Worm (Caenorhabditis elegans) whole organism, mixed stage, embryonic: ENCODE data around the gene F49C5.5.

ENCODE experiments used
- M03D4.4 ChIP-seq: sonication (generic microtip); optimal IDR thresholded peaks from 2 replicates; lab custom pipeline; 2017; ENCODE audit warnings: mild to moderate bottlenecking, missing genetic modification characterization, missing compliant biosample characterization
- bed-3 ChIP-seq: fragments of 200-800 bp; sonication (Bioruptor generic); optimal IDR thresholded peaks from 3 replicates; lab custom pipeline; 2018; ENCODE audit warnings: mild to moderate bottlenecking, missing genetic modification characterization, moderate library complexity, missing compliant biosample characterization
- blmp-1 ChIP-seq: fragments of 150-350 bp; optimal IDR thresholded peaks from 2 replicates; lab custom pipeline; 2014; ENCODE audit warnings: missing biosample characterization, missing genetic modification characterization
- ceh-39 ChIP-seq: fragments of 150-350 bp; optimal IDR thresholded peaks from 2 replicates; lab custom pipeline; 2014; ENCODE audit warnings: missing biosample characterization, missing genetic modification characterization
- ceh-43 ChIP-seq: fragments of 200-800 bp; sonication (Bioruptor generic); optimal IDR thresholded peaks from 2 replicates; lab custom pipeline; 2018; ENCODE audit warnings: mild to moderate bottlenecking, missing genetic modification characterization, moderate library complexity, missing compliant biosample characterization
- ceh-83 ChIP-seq: fragments of 200-800 bp; sonication (Bioruptor generic); optimal IDR thresholded peaks from 2 replicates; lab custom pipeline; 2018; ENCODE audit warnings: mild to moderate bottlenecking, missing genetic modification characterization, missing compliant biosample characterization
- ces-1 ChIP-seq: fragments of 150-350 bp; optimal IDR thresholded peaks from 2 replicates; lab custom pipeline; 2014; ENCODE audit warnings: missing biosample characterization, missing genetic modification reagents, missing genetic modification characterization
- cnd-1 ChIP-seq: fragments of 200-800 bp; sonication (Bioruptor generic); optimal IDR thresholded peaks from 2 replicates; lab custom pipeline; 2018; ENCODE audit warnings: mild to moderate bottlenecking, missing genetic modification characterization, missing compliant biosample characterization
- elt-1 ChIP-seq: sonication (generic microtip); optimal IDR thresholded peaks from 2 replicates; lab custom pipeline; 2017; ENCODE audit warnings: missing genetic modification characterization, mild to moderate bottlenecking, missing compliant biosample characterization, antibody characterized with exemption, moderate library complexity, borderline replicate concordance; ENCODE audit not compliant: insufficient read depth
- elt-3 ChIP-seq: fragments of 150-350 bp; optimal IDR thresholded peaks from 2 replicates; lab custom pipeline; 2014; ENCODE audit warnings: missing biosample characterization, missing genetic modification characterization
- flh-1 ChIP-seq: fragments of 200-800 bp; sonication (Bioruptor generic); optimal IDR thresholded peaks from 2 replicates; lab custom pipeline; 2018; ENCODE audit warnings: mild to moderate bottlenecking, missing genetic modification characterization, moderate library complexity, missing compliant biosample characterization
- ham-2 ChIP-seq: fragments of 200-800 bp; sonication (Bioruptor generic); optimal IDR thresholded peaks from 2 replicates; lab custom pipeline; 2018; ENCODE audit warnings: mild to moderate bottlenecking, missing genetic modification characterization, missing compliant biosample characterization
- hlh-1 ChIP-seq: fragments of 150-350 bp; optimal IDR thresholded peaks from 2 replicates; lab custom pipeline; 2014; ENCODE audit warnings: missing biosample characterization, missing genetic modification reagents, missing genetic modification characterization
- lin-13 ChIP-seq: fragments of 150-350 bp; optimal IDR thresholded peaks from 2 replicates; lab custom pipeline; 2014; ENCODE audit warnings: missing biosample characterization, missing genetic modification characterization
- lin-32 ChIP-seq: fragments of 200-800 bp; sonication (Bioruptor generic); optimal IDR thresholded peaks from 2 replicates; lab custom pipeline; 2018; ENCODE audit warnings: mild to moderate bottlenecking, missing genetic modification characterization, missing compliant biosample characterization
- lsy-2 ChIP-seq: fragments of 150-350 bp; optimal IDR thresholded peaks from 2 replicates; lab custom pipeline; 2014; ENCODE audit warnings: missing biosample characterization, missing genetic modification characterization
- mab-5 ChIP-seq: fragments of 150-350 bp; optimal IDR thresholded peaks from 2 replicates; lab custom pipeline; 2014; ENCODE audit warnings: missing biosample characterization, missing genetic modification characterization
- mep-1 ChIP-seq: fragments of 150-350 bp; optimal IDR thresholded peaks from 2 replicates; lab custom pipeline; 2017; ENCODE audit warnings: missing biosample characterization, missing genetic modification reagents, missing genetic modification characterization, inconsistent platforms
- mls-2 ChIP-seq: sonication (generic microtip); optimal IDR thresholded peaks from 2 replicates; lab custom pipeline; 2016; ENCODE audit warnings: mild to moderate bottlenecking, missing genetic modification characterization, moderate library complexity, missing compliant biosample characterization
- nhr-12 ChIP-seq: fragments of 150-350 bp; optimal IDR thresholded peaks from 2 replicates; lab custom pipeline; 2014; ENCODE audit warnings: missing biosample characterization, missing genetic modification characterization
- nhr-2 ChIP-seq: fragments of 150-350 bp; optimal IDR thresholded peaks from 2 replicates; lab custom pipeline; 2014; ENCODE audit warnings: missing biosample characterization, missing genetic modification characterization
- nhr-237 ChIP-seq: fragments of 150-350 bp; optimal IDR thresholded peaks from 2 replicates; lab custom pipeline; 2014; ENCODE audit warnings: missing biosample characterization, missing genetic modification characterization
- nhr-28 ChIP-seq: fragments of 150-350 bp; optimal IDR thresholded peaks from 2 replicates; lab custom pipeline; 2014; ENCODE audit warnings: missing biosample characterization, missing genetic modification characterization
- pha-4 ChIP-seq: fragments of 150-350 bp; optimal IDR thresholded peaks from 2 replicates; lab custom pipeline; 2018; ENCODE audit warnings: missing biosample characterization, missing genetic modification reagents, missing genetic modification characterization
- sem-2 ChIP-seq: fragments of 200-800 bp; sonication (Bioruptor generic); optimal IDR thresholded peaks from 2 replicates; lab custom pipeline; 2018; ENCODE audit warnings: mild to moderate bottlenecking, missing genetic modification characterization, missing compliant biosample characterization
- snpc-4 ChIP-seq: fragments of 150-350 bp; optimal IDR thresholded peaks from 2 replicates; lab custom pipeline; 2014; ENCODE audit warnings: missing biosample characterization, missing genetic modification characterization
- sptf-1 ChIP-seq: sonication (generic microtip); optimal IDR thresholded peaks from 2 replicates; lab custom pipeline; 2017; ENCODE audit warnings: mild to moderate bottlenecking, missing genetic modification characterization, moderate library complexity, missing compliant biosample characterization
- tbx-8 ChIP-seq: fragments of 200-800 bp; sonication (Bioruptor generic); optimal IDR thresholded peaks from 2 replicates; lab custom pipeline; 2018; ENCODE audit warnings: mild to moderate bottlenecking, missing genetic modification characterization, moderate library complexity, missing compliant biosample characterization
- unc-120 ChIP-seq: sonication (generic microtip); optimal IDR thresholded peaks from 2 replicates; lab custom pipeline; 2017; ENCODE audit warnings: missing genetic modification characterization, missing compliant biosample characterization; ENCODE audit not compliant: poor library complexity, severe bottlenecking
- unc-39 ChIP-seq: fragments of 150-350 bp; optimal IDR thresholded peaks from 2 replicates; lab custom pipeline; 2014; ENCODE audit warnings: missing biosample characterization, missing genetic modification characterization
- unc-62 ChIP-seq: fragments of 150-350 bp; optimal IDR thresholded peaks from 2 replicates; lab custom pipeline; 2014; ENCODE audit warnings: missing biosample characterization, missing genetic modification reagents, missing genetic modification characterization
- zip-8 ChIP-seq: fragments of 150-350 bp; optimal IDR thresholded peaks from 2 replicates; lab custom pipeline; 2014; ENCODE audit warnings: missing biosample characterization, missing genetic modification characterization
- ztf-11 ChIP-seq: fragments of 150-350 bp; optimal IDR thresholded peaks from 2 replicates; lab custom pipeline; 2014; ENCODE audit warnings: missing biosample characterization, missing genetic modification characterization

The F49C5.5 gene

ce11 chrII:12560210-12560609, 13.9 kb upstream of the F49C5.5 start, which contains the start of gene F49C5.12:
Gene F49C5.12 (minus strand): TSS chrII:12560310.
- no peak for TF ChIP-seq ceh-39
- no peak for TF ChIP-seq ztf-11 (tag; lab: Kevin White, UChicago)
- no peak for TF ChIP-seq sptf-1
- TF ChIP-seq mab-5 (tag; lab: Kevin White, UChicago) = no peak
- no peak for TF ChIP-seq ces-1 (GFP tag; lab: Kevin White, UChicago)
- TF ChIP-seq nhr-237 (tag; lab: Kevin White, UChicago) = no peak
- no peak for TF ChIP-seq unc-39 (tag; lab: Kevin White, UChicago)
- TF ChIP-seq bed-3 (GFP tag; lab: Kevin White, UChicago) = no peak
- no peak for TF ChIP-seq zip-8 (tag; lab: Kevin White, UChicago)
- no peak for TF ChIP-seq ham-2 (GFP tag; lab: Kevin White, UChicago)
- no peak for TF ChIP-seq lin-13 (tag; lab: Kevin White, UChicago)
- no peak for TF ChIP-seq sem-2 (GFP tag; lab: Kevin White, UChicago)
- TF ChIP-seq mep-1 (tag; lab: Kevin White, UChicago) = no peak
- TF ChIP-seq unc-120 (tag; lab: Kevin White, UChicago) = no peak
- no peak for TF ChIP-seq snpc-4 (tag; lab: Kevin White, UChicago)
- no peak for TF ChIP-seq nhr-12 (tag; lab: Kevin White, UChicago)
- no peak for TF ChIP-seq blmp-1 (tag; lab: Kevin White, UChicago)
- TF ChIP-seq, all 35 proteins: peak for 0

ce11 chrII:12555579-12555978, 9.3 kb upstream of the F49C5.5 start, which contains the start of gene F49C5.11:
Gene F49C5.11 (plus strand): TSS chrII:12555879.
- TF ChIP-seq nhr-28 (tag; lab: Kevin White, UChicago) (no peak), nhr-12 (tag; lab: Kevin White, UChicago) (no peak), mab-5 (tag; lab: Kevin White, UChicago) (no peak), unc-62 (GFP tag; lab: Kevin White, UChicago) (no peak), elt-3 (tag; lab: Kevin White, UChicago) (no peak), nhr-2 (no peak), elt-1 (tag; lab: Kevin White, UChicago) (no peak), sptf-1 (no peak), ceh-43 (GFP tag; lab: Kevin White, UChicago) (no peak), flh-1 (GFP tag; lab: Kevin White, UChicago) (no peak), tbx-8 (GFP tag; lab: Kevin White, UChicago) (no peak), M03D4.4 (tag; lab: Kevin White, UChicago) (no peak), ham-2 (GFP tag; lab: Kevin White, UChicago) (no peak), snpc-4 (tag; lab: Kevin White, UChicago) (no peak), mls-2 (tag; lab: Kevin White, UChicago) (no peak), zip-8 (tag; lab: Kevin White, UChicago) (no peak), cnd-1 (no peak), nhr-237 (tag; lab: Kevin White, UChicago) (no peak)

ce11 chrII:12550940-12551339, 4.6 kb upstream of the F49C5.5 start:
- no peak for TF ChIP-seq ces-1 (GFP tag; lab: Kevin White, UChicago)
- TF ChIP-seq elt-1 (tag; lab: Kevin White, UChicago) = no peak
- no peak for TF ChIP-seq snpc-4 (tag; lab: Kevin White, UChicago)
- no peak for TF ChIP-seq M03D4.4 (tag; lab: Kevin White, UChicago)
- no peak for TF ChIP-seq mls-2 (tag; lab: Kevin White, UChicago)
- no peak for TF ChIP-seq pha-4 (tag; lab: Kevin White, UChicago)
- no peak for TF ChIP-seq hlh-1 (tag; lab: Kevin White, UChicago)
- no peak for TF ChIP-seq nhr-28 (tag; lab: Kevin White, UChicago)
- TF ChIP-seq elt-3 (tag; lab: Kevin White, UChicago) = no peak
- TF ChIP-seq unc-120 (tag; lab: Kevin White, UChicago) = no peak
- TF ChIP-seq bed-3 (GFP tag; lab: Kevin White, UChicago) = no peak
- no peak for TF ChIP-seq zip-8 (tag; lab: Kevin White, UChicago)
- TF ChIP-seq lin-32 (GFP tag; lab: Kevin White, UChicago) = no peak
- no peak for TF ChIP-seq nhr-2
- no peak for TF ChIP-seq cnd-1
- TF ChIP-seq blmp-1 (tag; lab: Kevin White, UChicago) = no peak
- no peak for TF ChIP-seq sem-2 (GFP tag; lab: Kevin White, UChicago)

- TF ChIP-seq sem-2 (GFP tag; lab: Kevin White, UChicago) (no peak), ceh-43 (GFP tag; lab: Kevin White, UChicago) (no peak), lsy-2 (tag; lab: Kevin White, UChicago) (no peak), bed-3 (GFP tag; lab: Kevin White, UChicago) (no peak), ceh-83 (GFP tag; lab: Kevin White, UChicago) (no peak), unc-39 (tag; lab: Kevin White, UChicago) (no peak), tbx-8 (GFP tag; lab: Kevin White, UChicago) (no peak), unc-62 (GFP tag; lab: Kevin White, UChicago) (no peak), ces-1 (GFP tag; lab: Kevin White, UChicago) (no peak), snpc-4 (tag; lab: Kevin White, UChicago) (no peak), elt-3 (tag; lab: Kevin White, UChicago) (no peak), pha-4 (tag; lab: Kevin White, UChicago) (no peak)
Measured at ce11 chrII:12549613-12550012, 3.3 kb upstream of the F49C5.5 start.
